Fruit fly (Drosophila melanogaster): ENCODE results near the gene CG1662.

The CG1662 gene

dm6 chrX:13390465-13391173 is 3.3 kb downstream of the CG1662 start (continued):
- TF ChIP-seq nerfin-1 (tag; optimal IDR thresholded peaks at IDR 0.05) (no peak), CG15011 (GFP tag; optimal IDR thresholded peaks at IDR 0.05) (peak; percentile 48), sisA (GFP tag; IDR thresholded peaks at IDR 0.05) (peak; percentile 24; the same call in 1 of the 2 replicates), ara (GFP tag; IDR thresholded peaks at IDR 0.05) (0 out of 2 replicates have a peak, but pooled peaks have one; percentile 11), sc (optimal IDR thresholded peaks at IDR 0.05) (no peak), sc (GFP tag; optimal IDR thresholded peaks at IDR 0.05) (no peak), zfh2 (GFP tag; optimal IDR thresholded peaks at IDR 0.05) (no peak), twi (tag; optimal IDR thresholded peaks at IDR 0.05) (no peak), lmd (GFP tag; IDR thresholded peaks at IDR 0.05) (peak; percentile 60; the same call in 1 of the 2 replicates), Optix (GFP tag; IDR thresholded peaks at IDR 0.05) (no peak), cg (GFP tag; optimal IDR thresholded peaks at IDR 0.05) (peak; percentile 18), usp (GFP tag; optimal IDR thresholded peaks at IDR 0.05) (no peak), maf-S (GFP tag; optimal IDR thresholded peaks at IDR 0.05) (no peak), mirr (GFP tag; optimal IDR thresholded peaks at IDR 0.05) (no peak), cas (GFP tag; IDR thresholded peaks at IDR 0.05) (peak; percentile 68; the same call in 1 of the 2 replicates), CG10274 (GFP tag; optimal IDR thresholded peaks at IDR 0.05) (no peak), CG1529 (GFP tag; optimal IDR thresholded peaks at IDR 0.05) (no peak), bbx (GFP tag; IDR thresholded peaks at IDR 0.05; ENCODE audit: partially characterized antibody) (no peak), Elba2 (GFP tag; optimal IDR thresholded peaks at IDR 0.05) (no peak), kah (GFP tag; optimal IDR thresholded peaks at IDR 0.05) (no peak), CG6813 (GFP tag; optimal IDR thresholded peaks at IDR 0.05) (peak; percentile 61), disco-r (GFP tag; optimal IDR thresholded peaks at IDR 0.05) (no peak), CG4282 (GFP tag; optimal IDR thresholded peaks at IDR 0.05) (no peak), PHDP (tag; optimal IDR thresholded peaks at IDR 0.05) (peak; percentile 79), Jarid2 (GFP tag; optimal IDR thresholded peaks at IDR 0.05) (peak; percentile 23), Fer2 (tag; optimal IDR thresholded peaks at IDR 0.05) (peak; percentile 60), Opbp (GFP tag; IDR thresholded peaks at IDR 0.05; ENCODE audit: partially characterized antibody) (no peak), ase (GFP tag; IDR thresholded peaks at IDR 0.05) (peak; percentile 45; the same call in 2 of the 3 replicates), CG8478 (optimal IDR thresholded peaks at IDR 0.05) (no peak), CG15696 (tag; optimal IDR thresholded peaks at IDR 0.05) (peak; percentile 39), CG6654 (GFP tag; optimal IDR thresholded peaks at IDR 0.05) (no peak), Dfd (GFP tag; optimal IDR thresholded peaks at IDR 0.05) (no peak), CG14667 (GFP tag; IDR thresholded peaks at IDR 0.05) (peak; percentile 29; the same call in 1 of the 2 replicates), chif (GFP tag; optimal IDR thresholded peaks at IDR 0.05) (no peak), CG17612 (GFP tag; IDR thresholded peaks at IDR 0.05) (0 out of 2 replicates have a peak, but pooled peaks have one; percentile 18), HmgD (GFP tag; optimal IDR thresholded peaks at IDR 0.05) (no peak), bigmax (GFP tag; optimal IDR thresholded peaks at IDR 0.05) (no peak), da (GFP tag; optimal IDR thresholded peaks at IDR 0.05) (no peak), ems (GFP tag; optimal IDR thresholded peaks at IDR 0.05) (no peak), CG2116 (GFP tag; optimal IDR thresholded peaks at IDR 0.05) (peak; percentile 2), kay (GFP tag; optimal IDR thresholded peaks at IDR 0.05) (no peak), CHES-1-like (GFP tag; optimal IDR thresholded peaks at IDR 0.05) (no peak), CG18599 (GFP tag; optimal IDR thresholded peaks at IDR 0.05) (peak; percentile 87), Lim3 (GFP tag; IDR thresholded peaks at IDR 0.05) (no peak), CG3281 (GFP tag; optimal IDR thresholded peaks at IDR 0.05) (peak; percentile 82), CG9609 (GFP tag; optimal IDR thresholded peaks at IDR 0.05) (no peak), cato (GFP tag; optimal IDR thresholded peaks at IDR 0.05; ENCODE audit: borderline replicate concordance) (no peak), CG12071 (GFP tag; optimal IDR thresholded peaks at IDR 0.05) (no peak), Deaf1 (tag; optimal IDR thresholded peaks at IDR 0.05) (peak; percentile 49), org-1 (GFP tag; optimal IDR thresholded peaks at IDR 0.05) (peak; percentile 18), CG3726 (GFP tag; IDR thresholded peaks at IDR 0.05) (no peak)

Data from whole organism, embryonic.